Worm (Caenorhabditis elegans) whole organism, L4 larva: ENCODE results near the gene memo-1.
A peak's percentile ranks its signal among the peaks of the same experiment; 100 is the strongest.

ENCODE experiments used
- F37D6.2 ChIP-seq: sonication (generic microtip); optimal IDR thresholded peaks from 2 replicates; lab custom pipeline; 2016; ENCODE audit warnings: mild to moderate bottlenecking, missing genetic modification characterization, missing compliant biosample characterization
- F49E8.2 ChIP-seq: sonication (generic microtip); optimal IDR thresholded peaks from 2 replicates; lab custom pipeline; 2016; ENCODE audit warnings: missing compliant biosample characterization, mild to moderate bottlenecking, missing genetic modification characterization, borderline replicate concordance
- R02D3.7 ChIP-seq: fragments of 150-350 bp; sonication (generic microtip); optimal IDR thresholded peaks from 3 replicates; lab custom pipeline; 2014; ENCODE audit warnings: missing biosample characterization, missing genetic modification characterization
- Y48G9A.11 ChIP-seq: fragments of 200-800 bp; sonication (Bioruptor generic); IDR thresholded peaks from 2 replicates; pipeline ENCODE4 v1.3.6; 2022; ENCODE audit warnings: missing genetic modification reagents, missing genetic modification characterization, missing compliant biosample characterization
- Y5F2A.4 ChIP-seq: fragments of 200-800 bp; sonication (Bioruptor generic); optimal IDR thresholded peaks from 2 replicates; lab custom pipeline; 2018; ENCODE audit warnings: mild to moderate bottlenecking, missing genetic modification characterization, missing compliant biosample characterization
- ZK337.2 ChIP-seq: fragments of 200-800 bp; sonication (Bioruptor generic); IDR thresholded peaks from 2 replicates; pipeline ENCODE4 v1.3.6; 2022; ENCODE audit warnings: missing genetic modification reagents, missing genetic modification characterization, missing compliant biosample characterization
- ZK546.5 ChIP-seq, 2 experiments: sonication (generic microtip); optimal IDR thresholded peaks; 2 replicates each; lab custom pipeline; 2017; ENCODE audit warnings: missing biosample characterization in 2 of 2, missing genetic modification characterization in 2 of 2
- aha-1 ChIP-seq: fragments of 150-350 bp; peaks from one replicate; lab custom pipeline; 2014; ENCODE audit warnings: missing biosample characterization, missing genetic modification characterization
- aly-2 ChIP-seq: sonication (generic microtip); optimal IDR thresholded peaks from 2 replicates; lab custom pipeline; 2018; ENCODE audit warnings: missing biosample characterization, missing genetic modification characterization
- arid-1 ChIP-seq: fragments of 200-800 bp; sonication (Bioruptor generic); conservative IDR thresholded peaks from 2 replicates; pipeline ENCODE4 v1.3.6; 2022; ENCODE audit warnings: missing genetic modification reagents, missing genetic modification characterization, missing compliant biosample characterization
- ceh-20 ChIP-seq: fragments of 200-800 bp; sonication (Bioruptor generic); IDR thresholded peaks from 2 replicates; pipeline ENCODE4 v1.3.6; 2022; ENCODE audit warnings: missing genetic modification reagents, missing genetic modification characterization, missing compliant biosample characterization
- ceh-28 ChIP-seq: fragments of 150-350 bp; optimal IDR thresholded peaks from 2 replicates; lab custom pipeline; 2014; ENCODE audit warnings: missing biosample characterization, missing genetic modification reagents, missing genetic modification characterization
- daf-12 ChIP-seq: fragments of 150-350 bp; optimal IDR thresholded peaks from 2 replicates; lab custom pipeline; 2014; ENCODE audit warnings: missing biosample characterization, missing genetic modification reagents, missing genetic modification characterization
- daf-16 ChIP-seq, 3 experiments: sonication (generic microtip); optimal IDR thresholded peaks; 2 replicates each; lab custom pipeline; 2016 to 2017; ENCODE audit warnings: missing genetic modification characterization in 3 of 3, missing genetic modification reagents in 3 of 3, mild to moderate bottlenecking in 2 of 3, missing compliant biosample characterization in 2 of 3, missing biosample characterization in 1 of 3, moderate library complexity in 1 of 3
- daf-19 ChIP-seq: fragments of 200-800 bp; sonication (Bioruptor generic); conservative IDR thresholded peaks from 2 replicates; pipeline ENCODE4 v1.3.6; 2022; ENCODE audit warnings: missing genetic modification characterization, missing compliant biosample characterization
- dmd-6 ChIP-seq: fragments of 200-800 bp; sonication (Bioruptor generic); IDR thresholded peaks from 2 replicates; pipeline ENCODE4 v1.3.6; 2022; ENCODE audit warnings: missing genetic modification reagents, missing genetic modification characterization, missing compliant biosample characterization
- dmd-9 ChIP-seq: fragments of 200-800 bp; sonication (Bioruptor generic); IDR thresholded peaks from 2 replicates; pipeline ENCODE4 v1.3.6; 2022; ENCODE audit warnings: missing genetic modification reagents, missing genetic modification characterization, missing compliant biosample characterization
- dpl-1 ChIP-seq: fragments of 150-350 bp; optimal IDR thresholded peaks from 2 replicates; lab custom pipeline; 2014; ENCODE audit warnings: missing biosample characterization, missing genetic modification reagents, missing genetic modification characterization
- dve-1 ChIP-seq: sonication (generic microtip); optimal IDR thresholded peaks from 2 replicates; lab custom pipeline; 2017; ENCODE audit warnings: antibody characterized with exemption, mild to moderate bottlenecking, missing genetic modification characterization, missing compliant biosample characterization; ENCODE audit not compliant: insufficient read depth
- egl-43 ChIP-seq: fragments of 200-800 bp; sonication (Bioruptor generic); IDR thresholded peaks from 2 replicates; pipeline ENCODE4 v1.3.6; 2022; ENCODE audit warnings: missing genetic modification reagents, missing genetic modification characterization, missing compliant biosample characterization
- fos-1 ChIP-seq: fragments of 150-350 bp; optimal IDR thresholded peaks from 2 replicates; lab custom pipeline; 2014; ENCODE audit warnings: missing biosample characterization, missing genetic modification characterization
- hif-1 ChIP-seq, 2 experiments: sonication (generic microtip); optimal IDR thresholded peaks; 2 replicates each; lab custom pipeline; 2016 to 2017; ENCODE audit warnings: missing compliant biosample characterization in 2 of 2, missing genetic modification characterization in 2 of 2, missing genetic modification reagents in 2 of 2, missing genotype in 2 of 2, mild to moderate bottlenecking in 1 of 2
- lim-7 ChIP-seq: fragments of 200-800 bp; sonication (Bioruptor generic); IDR thresholded peaks from 2 replicates; pipeline ENCODE4 v1.3.6; 2022; ENCODE audit warnings: missing genetic modification characterization, missing compliant biosample characterization
- lin-13 ChIP-seq: fragments of 150-350 bp; optimal IDR thresholded peaks from 2 replicates; lab custom pipeline; 2014; ENCODE audit warnings: missing biosample characterization, missing genetic modification reagents, missing genetic modification characterization
- lin-39 ChIP-seq: fragments of 150-350 bp; optimal IDR thresholded peaks from 2 replicates; lab custom pipeline; 2014; ENCODE audit warnings: missing biosample characterization, missing genetic modification reagents, missing genetic modification characterization
- lir-3 ChIP-seq: sonication (generic microtip); optimal IDR thresholded peaks from 2 replicates; lab custom pipeline; 2016; ENCODE audit warnings: mild to moderate bottlenecking, missing genetic modification characterization, missing compliant biosample characterization
- mdl-1 ChIP-seq, 2 experiments: fragments of 150-350 bp in 1 of 2; sonication (generic microtip) in 1 of 2; optimal IDR thresholded peaks; 2 replicates each; lab custom pipeline; 2014 to 2017; ENCODE audit warnings: missing biosample characterization in 2 of 2, missing genetic modification characterization in 2 of 2
- mdt-29 ChIP-seq: fragments of 200-800 bp; sonication (Bioruptor generic); IDR thresholded peaks from 2 replicates; pipeline ENCODE4 v1.3.6; 2022; ENCODE audit warnings: missing genetic modification reagents, missing genetic modification characterization, missing compliant biosample characterization
- mep-1 ChIP-seq: fragments of 150-350 bp; sonication (generic microtip); optimal IDR thresholded peaks from 3 replicates; lab custom pipeline; 2014; ENCODE audit warnings: missing biosample characterization, missing genetic modification characterization
- mxl-3 ChIP-seq: fragments of 200-800 bp; sonication (Bioruptor generic); optimal IDR thresholded peaks from 2 replicates; lab custom pipeline; 2018; ENCODE audit warnings: mild to moderate bottlenecking, missing genetic modification characterization, missing compliant biosample characterization
- nhr-11 ChIP-seq: fragments of 150-350 bp; optimal IDR thresholded peaks from 2 replicates; lab custom pipeline; 2014; ENCODE audit warnings: missing biosample characterization, missing genetic modification characterization
- nhr-237 ChIP-seq: sonication (generic microtip); optimal IDR thresholded peaks from 2 replicates; lab custom pipeline; 2017; ENCODE audit warnings: missing biosample characterization, missing genetic modification characterization
- nhr-42 ChIP-seq: fragments of 200-800 bp; sonication (Bioruptor generic); IDR thresholded peaks from 2 replicates; pipeline ENCODE4 v1.3.6; 2022; ENCODE audit warnings: missing genetic modification characterization, missing compliant biosample characterization
- nhr-76 ChIP-seq: fragments of 150-350 bp; optimal IDR thresholded peaks from 2 replicates; lab custom pipeline; 2014; ENCODE audit warnings: missing biosample characterization, missing genetic modification characterization
- pha-4 ChIP-seq, 2 experiments: fragments of 150-350 bp in 1 of 2; fragments of 200-800 bp in 1 of 2; sonication (Bioruptor generic) in 1 of 2; IDR thresholded peaks in 1 of 2; optimal IDR thresholded peaks in 1 of 2; 2 replicates each; pipeline versions ENCODE4 v1.3.6 to Lab custom; 2014 to 2022; ENCODE audit warnings: missing genetic modification characterization in 2 of 2, missing genetic modification reagents in 2 of 2, missing biosample characterization in 1 of 2, missing compliant biosample characterization in 1 of 2
- php-3 ChIP-seq: fragments of 200-800 bp; sonication (Bioruptor generic); IDR thresholded peaks from 2 replicates; pipeline ENCODE4 v1.3.6; 2022; ENCODE audit warnings: missing genetic modification reagents, missing genetic modification characterization, missing compliant biosample characterization
- skn-1 ChIP-seq: fragments of 150-350 bp; optimal IDR thresholded peaks from 2 replicates; lab custom pipeline; 2014; ENCODE audit warnings: missing biosample characterization, missing genetic modification characterization
- snpc-1.2 ChIP-seq: fragments of 200-800 bp; sonication (Bioruptor generic); IDR thresholded peaks from 2 replicates; pipeline ENCODE4 v1.3.6; 2022; ENCODE audit warnings: missing genetic modification reagents, missing genetic modification characterization, missing compliant biosample characterization
- tag-97 ChIP-seq: fragments of 200-800 bp; sonication (Bioruptor generic); IDR thresholded peaks from 2 replicates; pipeline ENCODE4 v1.3.6; 2022; ENCODE audit warnings: missing genetic modification characterization, missing compliant biosample characterization
- unc-62 ChIP-seq, 3 experiments: fragments of 150-350 bp in 1 of 3; sonication (generic microtip); optimal IDR thresholded peaks in 2 of 3; peaks in 1 of 3; 1 replicate in 1 of 3; 2 replicates in 2 of 3; lab custom pipeline; 2014 to 2017; ENCODE audit warnings: missing biosample characterization in 3 of 3, missing genetic modification characterization in 3 of 3, missing genetic modification reagents in 3 of 3, missing genotype in 1 of 3
- zfp-2 ChIP-seq: sonication (generic microtip); optimal IDR thresholded peaks from 2 replicates; lab custom pipeline; 2016; ENCODE audit warnings: mild to moderate bottlenecking, missing genetic modification characterization, missing compliant biosample characterization
- zip-2 ChIP-seq: fragments of 150-350 bp; optimal IDR thresholded peaks from 2 replicates; lab custom pipeline; 2014; ENCODE audit warnings: missing biosample characterization, missing genetic modification characterization

memo-1 gene

ce11 chrV:7848251-7848650 is 1.3 kb upstream of the memo-1 start (continued):
- TF ChIP-seq mxl-3 (GFP tag; lab: Kevin White, UChicago) (peak; percentile 74), hif-1 (tag; optimal IDR thresholded peaks at IDR 0.05; lab: Kevin White, UChicago) (peak in 1 of 2 experiments; percentile 39), aha-1 (tag; lab: Kevin White, UChicago) (no peak), skn-1 (no peak), lin-13 (no peak), ZK546.5 (tag; optimal IDR thresholded peaks at IDR 0.05; lab: Kevin White, UChicago) (no peak), zfp-2 (tag; lab: Kevin White, UChicago) (no peak), daf-12 (tag; lab: Kevin White, UChicago) (no peak), aly-2 (tag; lab: Kevin White, UChicago) (no peak), fos-1 (tag; lab: Kevin White, UChicago) (no peak), F49E8.2 (tag; lab: Kevin White, UChicago) (no peak), ceh-20 (GFP tag; lab: Robert Waterston, UW) (peak; percentile 42; the same call in 1 of the 2 replicates), Y5F2A.4 (GFP tag; lab: Kevin White, UChicago) (no peak), lim-7 (GFP tag; lab: Robert Waterston, UW) (no peak), Y48G9A.11 (GFP tag; lab: Robert Waterston, UW) (no peak), mdl-1 (tag; optimal IDR thresholded peaks at IDR 0.05; lab: Kevin White, UChicago) (peak in 1 of 2 experiments; percentile 72), nhr-76 (no peak), dpl-1 (GFP tag; lab: Kevin White, UChicago) (no peak), dve-1 (tag; lab: Kevin White, UChicago) (no peak), R02D3.7 (tag; lab: Kevin White, UChicago) (no peak), ceh-28 (tag; lab: Kevin White, UChicago) (no peak), php-3 (GFP tag; lab: Robert Waterston, UW) (peak; percentile 54; the same call in 1 of the 2 replicates), mep-1 (peak; percentile 26), pha-4 (GFP tag; IDR thresholded peaks at IDR 0.05; lab: Robert Waterston, UW) (no peak), pha-4 (tag; optimal IDR thresholded peaks at IDR 0.05; lab: Kevin White, UChicago) (no peak), ZK337.2 (no peak), zip-2 (tag; lab: Kevin White, UChicago) (no peak), nhr-42 (no peak), F37D6.2 (tag; lab: Kevin White, UChicago) (no peak), egl-43 (GFP tag; lab: Robert Waterston, UW) (no peak), dmd-9 (GFP tag; lab: Robert Waterston, UW) (no peak), arid-1 (GFP tag; lab: Robert Waterston, UW) (no peak), dmd-6 (GFP tag; lab: Robert Waterston, UW) (peak; percentile 42), nhr-237 (tag; lab: Kevin White, UChicago) (no peak), lin-39 (tag; lab: Kevin White, UChicago) (no peak), daf-16 (GFP tag; optimal IDR thresholded peaks at IDR 0.05; lab: Kevin White, UChicago) (no peak), daf-16 (tag; optimal IDR thresholded peaks at IDR 0.05; lab: Kevin White, UChicago) (peak; percentile 32), daf-19 (no peak), unc-62 (GFP tag; optimal IDR thresholded peaks at IDR 0.05 in 1 of 2; lab: Kevin White, UChicago) (no peak), unc-62 (tag; optimal IDR thresholded peaks at IDR 0.05; lab: Kevin White, UChicago) (no peak), tag-97 (no peak), lir-3 (no peak)
- TF ChIP-seq, all 104 proteins: peak for 18

- TF ChIP-seq mdt-29 (GFP tag; lab: Robert Waterston, UW), result no peak
- no peak for TF ChIP-seq dmd-6 (GFP tag; lab: Robert Waterston, UW)
- no peak for TF ChIP-seq daf-16 (GFP tag; optimal IDR thresholded peaks at IDR 0.05; lab: Kevin White, UChicago)
- TF ChIP-seq daf-16 (tag; optimal IDR thresholded peaks at IDR 0.05; lab: Kevin White, UChicago), result peak; percentile 74
- TF ChIP-seq ceh-28 (tag; lab: Kevin White, UChicago), result no peak
- TF ChIP-seq snpc-1.2, result no peak
- TF ChIP-seq nhr-42, result no peak
- no peak for TF ChIP-seq nhr-11
Measured at ce11 chrV:7847687-7848086, 716 bp upstream of the memo-1 start.
